Worm (Caenorhabditis elegans) whole organism, mixed stage, embryonic: Measurements from ENCODE around the gene nhx-2.
A peak's percentile ranks its signal among the peaks of the same experiment; 100 is the strongest.

Experiments
- M03D4.4 ChIP-seq: sonication (generic microtip); optimal IDR thresholded peaks from 2 replicates; lab custom pipeline; 2017; ENCODE audit warnings: mild to moderate bottlenecking, missing genetic modification characterization, missing compliant biosample characterization
- bed-3 ChIP-seq: fragments of 200-800 bp; sonication (Bioruptor generic); optimal IDR thresholded peaks from 3 replicates; lab custom pipeline; 2018; ENCODE audit warnings: mild to moderate bottlenecking, missing genetic modification characterization, moderate library complexity, missing compliant biosample characterization
- blmp-1 ChIP-seq: fragments of 150-350 bp; optimal IDR thresholded peaks from 2 replicates; lab custom pipeline; 2014; ENCODE audit warnings: missing biosample characterization, missing genetic modification characterization
- ceh-43 ChIP-seq: fragments of 200-800 bp; sonication (Bioruptor generic); optimal IDR thresholded peaks from 2 replicates; lab custom pipeline; 2018; ENCODE audit warnings: mild to moderate bottlenecking, missing genetic modification characterization, moderate library complexity, missing compliant biosample characterization
- ceh-83 ChIP-seq: fragments of 200-800 bp; sonication (Bioruptor generic); optimal IDR thresholded peaks from 2 replicates; lab custom pipeline; 2018; ENCODE audit warnings: mild to moderate bottlenecking, missing genetic modification characterization, missing compliant biosample characterization
- ces-1 ChIP-seq: fragments of 150-350 bp; optimal IDR thresholded peaks from 2 replicates; lab custom pipeline; 2014; ENCODE audit warnings: missing biosample characterization, missing genetic modification reagents, missing genetic modification characterization
- cnd-1 ChIP-seq: fragments of 200-800 bp; sonication (Bioruptor generic); optimal IDR thresholded peaks from 2 replicates; lab custom pipeline; 2018; ENCODE audit warnings: mild to moderate bottlenecking, missing genetic modification characterization, missing compliant biosample characterization
- elt-1 ChIP-seq: sonication (generic microtip); optimal IDR thresholded peaks from 2 replicates; lab custom pipeline; 2017; ENCODE audit warnings: missing genetic modification characterization, mild to moderate bottlenecking, missing compliant biosample characterization, antibody characterized with exemption, moderate library complexity, borderline replicate concordance; ENCODE audit not compliant: insufficient read depth
- elt-3 ChIP-seq: fragments of 150-350 bp; optimal IDR thresholded peaks from 2 replicates; lab custom pipeline; 2014; ENCODE audit warnings: missing biosample characterization, missing genetic modification characterization
- flh-1 ChIP-seq: fragments of 200-800 bp; sonication (Bioruptor generic); optimal IDR thresholded peaks from 2 replicates; lab custom pipeline; 2018; ENCODE audit warnings: mild to moderate bottlenecking, missing genetic modification characterization, moderate library complexity, missing compliant biosample characterization
- ham-2 ChIP-seq: fragments of 200-800 bp; sonication (Bioruptor generic); optimal IDR thresholded peaks from 2 replicates; lab custom pipeline; 2018; ENCODE audit warnings: mild to moderate bottlenecking, missing genetic modification characterization, missing compliant biosample characterization
- hlh-1 ChIP-seq: fragments of 150-350 bp; optimal IDR thresholded peaks from 2 replicates; lab custom pipeline; 2014; ENCODE audit warnings: missing biosample characterization, missing genetic modification reagents, missing genetic modification characterization
- lin-13 ChIP-seq: fragments of 150-350 bp; optimal IDR thresholded peaks from 2 replicates; lab custom pipeline; 2014; ENCODE audit warnings: missing biosample characterization, missing genetic modification characterization
- lin-32 ChIP-seq: fragments of 200-800 bp; sonication (Bioruptor generic); optimal IDR thresholded peaks from 2 replicates; lab custom pipeline; 2018; ENCODE audit warnings: mild to moderate bottlenecking, missing genetic modification characterization, missing compliant biosample characterization
- lsy-2 ChIP-seq: fragments of 150-350 bp; optimal IDR thresholded peaks from 2 replicates; lab custom pipeline; 2014; ENCODE audit warnings: missing biosample characterization, missing genetic modification characterization
- mab-5 ChIP-seq: fragments of 150-350 bp; optimal IDR thresholded peaks from 2 replicates; lab custom pipeline; 2014; ENCODE audit warnings: missing biosample characterization, missing genetic modification characterization
- mep-1 ChIP-seq: fragments of 150-350 bp; optimal IDR thresholded peaks from 2 replicates; lab custom pipeline; 2017; ENCODE audit warnings: missing biosample characterization, missing genetic modification reagents, missing genetic modification characterization, inconsistent platforms
- mls-2 ChIP-seq: sonication (generic microtip); optimal IDR thresholded peaks from 2 replicates; lab custom pipeline; 2016; ENCODE audit warnings: mild to moderate bottlenecking, missing genetic modification characterization, moderate library complexity, missing compliant biosample characterization
- nhr-12 ChIP-seq: fragments of 150-350 bp; optimal IDR thresholded peaks from 2 replicates; lab custom pipeline; 2014; ENCODE audit warnings: missing biosample characterization, missing genetic modification characterization
- nhr-2 ChIP-seq: fragments of 150-350 bp; optimal IDR thresholded peaks from 2 replicates; lab custom pipeline; 2014; ENCODE audit warnings: missing biosample characterization, missing genetic modification characterization
- nhr-76 ChIP-seq: sonication (generic microtip); optimal IDR thresholded peaks from 2 replicates; lab custom pipeline; 2017; ENCODE audit warnings: missing biosample characterization, missing genetic modification characterization
- pha-4 ChIP-seq: fragments of 150-350 bp; optimal IDR thresholded peaks from 2 replicates; lab custom pipeline; 2018; ENCODE audit warnings: missing biosample characterization, missing genetic modification reagents, missing genetic modification characterization
- sem-2 ChIP-seq: fragments of 200-800 bp; sonication (Bioruptor generic); optimal IDR thresholded peaks from 2 replicates; lab custom pipeline; 2018; ENCODE audit warnings: mild to moderate bottlenecking, missing genetic modification characterization, missing compliant biosample characterization
- snpc-4 ChIP-seq: fragments of 150-350 bp; optimal IDR thresholded peaks from 2 replicates; lab custom pipeline; 2014; ENCODE audit warnings: missing biosample characterization, missing genetic modification characterization
- tbx-8 ChIP-seq: fragments of 200-800 bp; sonication (Bioruptor generic); optimal IDR thresholded peaks from 2 replicates; lab custom pipeline; 2018; ENCODE audit warnings: mild to moderate bottlenecking, missing genetic modification characterization, moderate library complexity, missing compliant biosample characterization
- unc-120 ChIP-seq: sonication (generic microtip); optimal IDR thresholded peaks from 2 replicates; lab custom pipeline; 2017; ENCODE audit warnings: missing genetic modification characterization, missing compliant biosample characterization; ENCODE audit not compliant: poor library complexity, severe bottlenecking
- unc-39 ChIP-seq: fragments of 150-350 bp; optimal IDR thresholded peaks from 2 replicates; lab custom pipeline; 2014; ENCODE audit warnings: missing biosample characterization, missing genetic modification characterization
- unc-62 ChIP-seq: fragments of 150-350 bp; optimal IDR thresholded peaks from 2 replicates; lab custom pipeline; 2014; ENCODE audit warnings: missing biosample characterization, missing genetic modification reagents, missing genetic modification characterization
- ztf-11 ChIP-seq: fragments of 150-350 bp; optimal IDR thresholded peaks from 2 replicates; lab custom pipeline; 2014; ENCODE audit warnings: missing biosample characterization, missing genetic modification characterization

nhx-2 gene

ce11 chrII:7693929-7694328 lies at the start of gene nhx-2:
TSS of gene nhx-2 (minus strand) at chrII:7693957.
- TF ChIP-seq mep-1 (tag; lab: Kevin White, UChicago): no peak
- TF ChIP-seq sem-2 (GFP tag; lab: Kevin White, UChicago): no peak
- TF ChIP-seq snpc-4 (tag; lab: Kevin White, UChicago): no peak
- no peak for TF ChIP-seq mab-5 (tag; lab: Kevin White, UChicago)

- TF ChIP-seq blmp-1 (tag; lab: Kevin White, UChicago): no peak
- no peak for TF ChIP-seq pha-4 (tag; lab: Kevin White, UChicago)
- no peak for TF ChIP-seq elt-3
- TF ChIP-seq ces-1 (GFP tag; lab: Kevin White, UChicago): no peak
- no peak for TF ChIP-seq nhr-2 (tag; lab: Kevin White, UChicago)
- no peak for TF ChIP-seq snpc-4 (tag; lab: Kevin White, UChicago)
- no peak for TF ChIP-seq unc-39
- TF ChIP-seq M03D4.4 (tag; lab: Kevin White, UChicago): no peak
- TF ChIP-seq mep-1 (tag; lab: Kevin White, UChicago): no peak
- no peak for TF ChIP-seq unc-120 (tag; lab: Kevin White, UChicago)
- no peak for TF ChIP-seq hlh-1
- TF ChIP-seq ceh-43 (GFP tag; lab: Kevin White, UChicago): no peak
- no peak for TF ChIP-seq nhr-76 (tag; lab: Kevin White, UChicago)
Observed at ce11 chrII:7736725-7737124, 43.0 kb upstream of the nhx-2 start.

- no peak for TF ChIP-seq tbx-8 (GFP tag; lab: Kevin White, UChicago)
- no peak for TF ChIP-seq blmp-1 (tag; lab: Kevin White, UChicago)
- TF ChIP-seq pha-4 (tag; lab: Kevin White, UChicago): no peak
- TF ChIP-seq ham-2 (GFP tag; lab: Kevin White, UChicago): no peak
- TF ChIP-seq unc-62 (GFP tag; lab: Kevin White, UChicago): no peak
- no peak for TF ChIP-seq M03D4.4 (tag; lab: Kevin White, UChicago)
- TF ChIP-seq ztf-11 (tag; lab: Kevin White, UChicago): no peak
- TF ChIP-seq mab-5 (tag; lab: Kevin White, UChicago): no peak
- no peak for TF ChIP-seq ceh-43 (GFP tag; lab: Kevin White, UChicago)
- no peak for TF ChIP-seq lin-13 (tag; lab: Kevin White, UChicago)
Observed at ce11 chrII:7724603-7725002, 30.8 kb upstream of the nhx-2 start, which contains the start of gene cpna-2. TSS of gene cpna-2 (plus strand) at chrII:7724903.

ce11 chrII:7722784-7723183 lies 29.0 kb upstream of the nhx-2 start:
- TF ChIP-seq tbx-8 (GFP tag; lab: Kevin White, UChicago): no peak
- no peak for TF ChIP-seq pha-4 (tag; lab: Kevin White, UChicago)
- TF ChIP-seq unc-62 (GFP tag; lab: Kevin White, UChicago): peak; percentile 49
- TF ChIP-seq mab-5 (tag; lab: Kevin White, UChicago): no peak
- TF ChIP-seq lin-32 (GFP tag; lab: Kevin White, UChicago): no peak
- no peak for TF ChIP-seq nhr-76 (tag; lab: Kevin White, UChicago)
- no peak for TF ChIP-seq nhr-12 (tag; lab: Kevin White, UChicago)
- no peak for TF ChIP-seq mep-1 (tag; lab: Kevin White, UChicago)
- TF ChIP-seq unc-120 (tag; lab: Kevin White, UChicago): peak; percentile 81
- TF ChIP-seq hlh-1: peak; percentile 90

ce11 chrII:7720479-7720878 lies 26.7 kb upstream of the nhx-2 start:
- TF ChIP-seq ceh-83 (GFP tag; lab: Kevin White, UChicago) (no peak), blmp-1 (tag; lab: Kevin White, UChicago) (no peak), mab-5 (tag; lab: Kevin White, UChicago) (no peak), bed-3 (GFP tag; lab: Kevin White, UChicago) (no peak), pha-4 (tag; lab: Kevin White, UChicago) (no peak), mls-2 (no peak), lin-13 (tag; lab: Kevin White, UChicago) (no peak), nhr-2 (tag; lab: Kevin White, UChicago) (no peak), flh-1 (no peak), cnd-1 (no peak), ces-1 (GFP tag; lab: Kevin White, UChicago) (no peak), ham-2 (GFP tag; lab: Kevin White, UChicago) (no peak), unc-62 (GFP tag; lab: Kevin White, UChicago) (peak; percentile 41), unc-120 (tag; lab: Kevin White, UChicago) (peak; percentile 0), hlh-1 (peak; percentile 24), lsy-2 (tag; lab: Kevin White, UChicago) (no peak), elt-1 (no peak), snpc-4 (tag; lab: Kevin White, UChicago) (no peak)
